Worm (Caenorhabditis elegans) whole organism, L1 larva: ENCODE measurements around the gene C53B7.3.
A peak's percentile ranks its signal among the peaks of the same experiment; 100 is the strongest.

Experiments
- F16B12.6 ChIP-seq: fragments of 150-350 bp; optimal IDR thresholded peaks from 2 replicates; lab custom pipeline; 2014; ENCODE audit warnings: missing biosample characterization, missing genetic modification characterization
- blmp-1 ChIP-seq: fragments of 150-350 bp; optimal IDR thresholded peaks from 2 replicates; lab custom pipeline; 2014; ENCODE audit warnings: missing biosample characterization, missing genetic modification characterization
- ceh-88 ChIP-seq: fragments of 200-800 bp; sonication (Bioruptor generic); IDR thresholded peaks from 2 replicates; pipeline ENCODE4 v1.3.6; 2022; ENCODE audit warnings: missing genetic modification characterization, missing compliant biosample characterization
- efl-1 ChIP-seq, 4 experiments: fragments of 150-350 bp; optimal IDR thresholded peaks in 3 of 4; peaks in 1 of 4; 1 replicate in 1 of 4; 2 replicates in 3 of 4; lab custom pipeline; 2014; ENCODE audit warnings: missing biosample characterization in 2 of 4, missing genetic modification characterization in 2 of 4, missing genetic modification reagents in 2 of 4
- fkh-10 ChIP-seq: sonication (generic microtip); optimal IDR thresholded peaks from 2 replicates; lab custom pipeline; 2017; ENCODE audit warnings: missing biosample characterization, missing genetic modification reagents, missing genetic modification characterization
- fkh-8 ChIP-seq: sonication (generic microtip); optimal IDR thresholded peaks from 2 replicates; lab custom pipeline; 2016; ENCODE audit warnings: mild to moderate bottlenecking, missing genetic modification characterization, missing compliant biosample characterization
- irx-1 ChIP-seq: sonication (generic microtip); optimal IDR thresholded peaks from 2 replicates; lab custom pipeline; 2016; ENCODE audit warnings: missing genetic modification characterization, missing compliant biosample characterization
- lin-14 ChIP-seq: fragments of 200-800 bp; sonication (Bioruptor generic); optimal IDR thresholded peaks from 2 replicates; lab custom pipeline; 2018; ENCODE audit warnings: mild to moderate bottlenecking, missing genetic modification characterization, moderate library complexity, missing compliant biosample characterization
- lsy-2 ChIP-seq, 2 experiments: fragments of 150-350 bp; optimal IDR thresholded peaks; 2 replicates each; lab custom pipeline; 2014; ENCODE audit warnings: missing biosample characterization in 2 of 2, missing genetic modification characterization in 2 of 2
- nhr-11 ChIP-seq: fragments of 150-350 bp; optimal IDR thresholded peaks from 2 replicates; lab custom pipeline; 2014; ENCODE audit warnings: missing biosample characterization, missing genetic modification characterization
- nhr-237 ChIP-seq: fragments of 150-350 bp; optimal IDR thresholded peaks from 2 replicates; lab custom pipeline; 2014; ENCODE audit warnings: missing biosample characterization, missing genetic modification characterization
- nhr-47 ChIP-seq: sonication (generic microtip); optimal IDR thresholded peaks from 2 replicates; lab custom pipeline; 2016; ENCODE audit warnings: mild to moderate bottlenecking, missing genetic modification characterization, moderate library complexity, missing compliant biosample characterization
- nhr-71 ChIP-seq: sonication (generic microtip); optimal IDR thresholded peaks from 2 replicates; lab custom pipeline; 2016; ENCODE audit warnings: mild to moderate bottlenecking, missing genetic modification characterization, moderate library complexity, missing compliant biosample characterization
- nhr-76 ChIP-seq: sonication (generic microtip); optimal IDR thresholded peaks from 2 replicates; lab custom pipeline; 2017; ENCODE audit warnings: missing biosample characterization, missing genetic modification characterization
- nhr-77 ChIP-seq: fragments of 150-350 bp; optimal IDR thresholded peaks from 2 replicates; lab custom pipeline; 2014; ENCODE audit warnings: missing biosample characterization, missing genetic modification characterization
- nhr-85 ChIP-seq: sonication (generic microtip); peaks from one replicate; lab custom pipeline; 2016; ENCODE audit warnings: missing genetic modification characterization, inconsistent platforms, missing compliant biosample characterization
- nhr-90 ChIP-seq: sonication (generic microtip); optimal IDR thresholded peaks from 2 replicates; lab custom pipeline; 2016; ENCODE audit warnings: mild to moderate bottlenecking, missing genetic modification characterization, missing compliant biosample characterization; ENCODE audit not compliant: poor library complexity
- rnt-1 ChIP-seq: sonication (generic microtip); optimal IDR thresholded peaks from 2 replicates; lab custom pipeline; 2016; ENCODE audit warnings: mild to moderate bottlenecking, missing genetic modification characterization, moderate library complexity, missing compliant biosample characterization
- snpc-4 ChIP-seq: fragments of 150-350 bp; optimal IDR thresholded peaks from 2 replicates; lab custom pipeline; 2014; ENCODE audit warnings: missing biosample characterization, missing genetic modification characterization
- snu-23 ChIP-seq: sonication (generic microtip); optimal IDR thresholded peaks from 2 replicates; lab custom pipeline; 2016; ENCODE audit warnings: missing genetic modification characterization, missing compliant biosample characterization
- sox-4 ChIP-seq: sonication (generic microtip); optimal IDR thresholded peaks from 2 replicates; lab custom pipeline; 2016; ENCODE audit warnings: missing genetic modification characterization, missing compliant biosample characterization
- sup-37 ChIP-seq: fragments of 200-800 bp; sonication (Bioruptor generic); optimal IDR thresholded peaks from 2 replicates; lab custom pipeline; 2018; ENCODE audit warnings: mild to moderate bottlenecking, missing genetic modification characterization, missing compliant biosample characterization
- tbx-2 ChIP-seq: sonication (generic microtip); optimal IDR thresholded peaks from 2 replicates; lab custom pipeline; 2016; ENCODE audit warnings: missing genetic modification characterization, missing compliant biosample characterization
- tlp-1 ChIP-seq: fragments of 150-350 bp; optimal IDR thresholded peaks from 2 replicates; lab custom pipeline; 2014; ENCODE audit warnings: missing biosample characterization, missing genetic modification characterization
- unc-30 ChIP-seq: sonication (generic microtip); optimal IDR thresholded peaks from 2 replicates; lab custom pipeline; 2017; ENCODE audit warnings: missing biosample characterization, missing genetic modification characterization
- unc-98 ChIP-seq: fragments of 200-800 bp; sonication (Bioruptor generic); IDR thresholded peaks from 2 replicates; pipeline ENCODE4 v1.3.6; 2022; ENCODE audit warnings: missing genetic modification characterization, missing compliant biosample characterization
- vab-15 ChIP-seq: sonication (generic microtip); optimal IDR thresholded peaks from 2 replicates; lab custom pipeline; 2017; ENCODE audit warnings: missing genotype, mild to moderate bottlenecking, missing genetic modification characterization, missing compliant biosample characterization
- xbp-1 ChIP-seq: sonication (generic microtip); optimal IDR thresholded peaks from 2 replicates; lab custom pipeline; 2016; ENCODE audit warnings: missing genetic modification characterization, missing compliant biosample characterization

C53B7.3 gene

ce11 chrX:6885227-6885853 lies 40.8 kb downstream of the C53B7.3 start, which contains the start of gene F41C6.7 (continued):
- TF ChIP-seq tlp-1 (tag; lab: Kevin White, UChicago), result no peak

ce11 chrX:6888208-6888607 lies 43.7 kb downstream of the C53B7.3 start:
- TF ChIP-seq nhr-85 (tag; lab: Kevin White, UChicago) (no peak), unc-30 (tag; lab: Kevin White, UChicago) (no peak), snpc-4 (no peak), nhr-11 (no peak)
- TF ChIP-seq, all 84 proteins: peak for 0

ce11 chrX:6889374-6889773 lies 44.8 kb downstream of the C53B7.3 start, which contains the start of gene unc-6:
Gene unc-6 (plus strand): TSS chrX:6889674.
- TF ChIP-seq sup-37 (GFP tag; lab: Kevin White, UChicago) (no peak), nhr-85 (tag; lab: Kevin White, UChicago) (no peak), nhr-237 (no peak), snu-23 (no peak), sox-4 (tag; lab: Kevin White, UChicago) (no peak), tbx-2 (no peak), nhr-77 (tag; lab: Kevin White, UChicago) (no peak), nhr-90 (tag; lab: Kevin White, UChicago) (no peak), ceh-88 (no peak)

ce11 chrX:6893074-6893473 lies 48.5 kb downstream of the C53B7.3 start:
- TF ChIP-seq unc-98 (GFP tag; lab: Robert Waterston, UW), result no peak
- TF ChIP-seq fkh-10 (GFP tag; lab: Kevin White, UChicago), result peak; percentile 5
- TF ChIP-seq fkh-8 (tag; lab: Kevin White, UChicago), result no peak
- peak; percentile 55 for TF ChIP-seq lin-14 (GFP tag; lab: Kevin White, UChicago)

DNA sequence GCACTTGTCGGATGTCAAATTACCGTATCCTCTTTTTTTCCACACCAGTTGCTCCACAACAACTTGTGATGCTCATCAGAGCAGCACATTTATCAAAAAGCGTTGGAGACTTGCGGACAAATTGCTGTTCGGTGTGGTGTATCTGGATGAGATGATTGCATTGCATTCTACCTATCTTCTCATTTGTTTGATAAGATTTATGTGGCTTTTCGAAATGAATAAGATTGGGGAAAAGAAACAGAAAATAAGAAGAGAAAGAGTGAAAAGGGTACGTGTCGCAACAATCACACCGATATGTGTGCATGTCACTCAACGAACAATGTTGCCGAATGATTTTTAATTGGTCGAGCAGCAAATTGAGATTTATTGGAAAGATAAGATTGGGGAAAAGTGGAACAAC lies 49.5 kb downstream of the C53B7.3 start:
- TF ChIP-seq irx-1 (tag; lab: Kevin White, UChicago), result no peak
- TF ChIP-seq F16B12.6 (tag; lab: Kevin White, UChicago), result no peak
- TF ChIP-seq vab-15 (tag; lab: Kevin White, UChicago), result no peak
- TF ChIP-seq nhr-47, result no peak
- TF ChIP-seq nhr-71 (tag; lab: Kevin White, UChicago), result peak; percentile 45
- no peak for TF ChIP-seq xbp-1
- TF ChIP-seq nhr-85 (tag; lab: Kevin White, UChicago), result no peak
- TF ChIP-seq efl-1 (optimal IDR thresholded peaks at IDR 0.05; lab: Kevin White, UChicago), result no peak
- TF ChIP-seq efl-1 (GFP tag; optimal IDR thresholded peaks at IDR 0.05 in 1 of 2; lab: Kevin White, UChicago), result peak in 1 of 2 experiments; percentile 28
- peak; percentile 69 for TF ChIP-seq lin-14 (GFP tag; lab: Kevin White, UChicago)
- peak; percentile 12 for TF ChIP-seq blmp-1
- TF ChIP-seq nhr-90 (tag; lab: Kevin White, UChicago), result no peak
- TF ChIP-seq rnt-1 (tag; lab: Kevin White, UChicago), result peak; percentile 42
- no peak for TF ChIP-seq nhr-76 (tag; lab: Kevin White, UChicago)
- TF ChIP-seq lsy-2 (tag; optimal IDR thresholded peaks at IDR 0.05; lab: Kevin White, UChicago), result peak in 1 of 2 experiments; percentile 48
